Worm (Caenorhabditis elegans) whole organism, young adult: ENCODE results near the gene W08E12.5.

ENCODE experiments used
- F57A8.1 ChIP-seq: fragments of 200-800 bp; sonication (Bioruptor generic); optimal IDR thresholded peaks from 2 replicates; lab custom pipeline; 2018; ENCODE audit warnings: mild to moderate bottlenecking, missing genetic modification characterization, moderate library complexity, missing compliant biosample characterization
- F57C9.4 ChIP-seq: sonication (generic microtip); optimal IDR thresholded peaks from 2 replicates; lab custom pipeline; 2017; ENCODE audit warnings: mild to moderate bottlenecking, missing genetic modification characterization, missing compliant biosample characterization
- Y53F4B.3 ChIP-seq: fragments of 200-800 bp; sonication (Bioruptor generic); IDR thresholded peaks from 2 replicates; pipeline ENCODE4 v1.3.6; 2022; ENCODE audit warnings: missing genetic modification reagents, missing genetic modification characterization, missing compliant biosample characterization
- aptf-2 ChIP-seq: fragments of 200-800 bp; sonication (Bioruptor generic); conservative IDR thresholded peaks from 2 replicates; pipeline ENCODE4 v1.3.6; 2022; ENCODE audit warnings: missing genetic modification reagents, missing genetic modification characterization, missing compliant biosample characterization
- ccch-3 ChIP-seq: fragments of 200-800 bp; sonication (Bioruptor generic); optimal IDR thresholded peaks from 2 replicates; lab custom pipeline; 2018; ENCODE audit warnings: mild to moderate bottlenecking, missing genetic modification characterization, missing compliant biosample characterization
- chd-7 ChIP-seq: sonication (generic microtip); optimal IDR thresholded peaks from 2 replicates; lab custom pipeline; 2016; ENCODE audit warnings: mild to moderate bottlenecking, missing genetic modification characterization, moderate library complexity, missing compliant biosample characterization
- dox-1 ChIP-seq: fragments of 200-800 bp; sonication (Bioruptor generic); IDR thresholded peaks from 2 replicates; pipeline ENCODE4 v1.3.6; 2022; ENCODE audit warnings: missing genetic modification reagents, missing genetic modification characterization, missing compliant biosample characterization
- efl-1 ChIP-seq: fragments of 150-350 bp; optimal IDR thresholded peaks from 2 replicates; lab custom pipeline; 2014; ENCODE audit warnings: missing biosample characterization, missing genetic modification reagents, missing genetic modification characterization
- egrh-3 ChIP-seq: fragments of 200-800 bp; sonication (Bioruptor generic); IDR thresholded peaks from 2 replicates; pipeline ENCODE4 v1.3.6; 2022; ENCODE audit warnings: missing genetic modification reagents, missing genetic modification characterization, missing compliant biosample characterization
- ets-4 ChIP-seq: fragments of 200-800 bp; sonication (Bioruptor generic); optimal IDR thresholded peaks from 2 replicates; lab custom pipeline; 2018; ENCODE audit warnings: mild to moderate bottlenecking, missing genetic modification characterization, missing compliant biosample characterization
- fkh-3 ChIP-seq: sonication (generic microtip); optimal IDR thresholded peaks from 2 replicates; lab custom pipeline; 2016; ENCODE audit warnings: mild to moderate bottlenecking, missing genetic modification characterization, missing compliant biosample characterization
- him-1 ChIP-seq: sonication (generic microtip); optimal IDR thresholded peaks from 2 replicates; lab custom pipeline; 2016; ENCODE audit warnings: missing genotype, missing genetic modification reagents, missing genetic modification characterization, missing compliant biosample characterization
- hmg-1.2 ChIP-seq: fragments of 200-800 bp; sonication (Bioruptor generic); IDR thresholded peaks from 2 replicates; pipeline ENCODE4 v1.3.6; 2022; ENCODE audit warnings: missing genetic modification reagents, missing genetic modification characterization, missing compliant biosample characterization
- hmg-20 ChIP-seq: fragments of 200-800 bp; sonication (Bioruptor generic); IDR thresholded peaks from 2 replicates; pipeline ENCODE4 v1.3.6; 2022; ENCODE audit warnings: missing genetic modification reagents, missing genetic modification characterization, missing compliant biosample characterization
- lsl-1 ChIP-seq: fragments of 200-800 bp; sonication (Bioruptor generic); optimal IDR thresholded peaks from 2 replicates; lab custom pipeline; 2018; ENCODE audit warnings: mild to moderate bottlenecking, missing genetic modification characterization, moderate library complexity, missing compliant biosample characterization
- madf-10 ChIP-seq: sonication (generic microtip); optimal IDR thresholded peaks from 2 replicates; lab custom pipeline; 2016; ENCODE audit warnings: mild to moderate bottlenecking, missing genetic modification characterization, missing compliant biosample characterization
- nfyb-1 ChIP-seq: fragments of 200-800 bp; sonication (Bioruptor generic); IDR thresholded peaks from 2 replicates; pipeline ENCODE4 v1.3.6; 2022; ENCODE audit warnings: missing genetic modification reagents, missing genetic modification characterization, missing compliant biosample characterization
- nhr-90 ChIP-seq: sonication (generic microtip); optimal IDR thresholded peaks from 2 replicates; lab custom pipeline; 2016; ENCODE audit warnings: missing genotype, mild to moderate bottlenecking, missing genetic modification characterization, missing compliant biosample characterization
- rec-8 ChIP-seq, 2 experiments: sonication (generic microtip); optimal IDR thresholded peaks; 2 replicates each; lab custom pipeline; 2016; ENCODE audit warnings: mild to moderate bottlenecking in 2 of 2, missing genetic modification characterization in 2 of 2, missing genetic modification reagents in 2 of 2, missing genotype in 2 of 2, missing biosample characterization in 1 of 2, missing compliant biosample characterization in 1 of 2, moderate library complexity in 1 of 2
- snpc-4 ChIP-seq, 5 experiments: fragments of 150-350 bp in 1 of 5; sonication (generic microtip) in 4 of 5; optimal IDR thresholded peaks; 2 replicates each; lab custom pipeline; 2014 to 2018; ENCODE audit warnings: missing genetic modification characterization in 5 of 5, missing biosample characterization in 3 of 5, antibody characterized with exemption in 2 of 5, mild to moderate bottlenecking in 2 of 5, missing compliant biosample characterization in 2 of 5, missing genotype in 2 of 5, moderate library complexity in 2 of 5, missing genetic modification reagents in 1 of 5
- tlf-1 ChIP-seq: fragments of 200-800 bp; sonication (Bioruptor generic); optimal IDR thresholded peaks from 2 replicates; lab custom pipeline; 2018; ENCODE audit warnings: mild to moderate bottlenecking, missing genetic modification characterization, missing compliant biosample characterization
- unc-130 ChIP-seq: sonication (generic microtip); optimal IDR thresholded peaks from 2 replicates; lab custom pipeline; 2016; ENCODE audit warnings: missing genetic modification reagents, missing genetic modification characterization, missing compliant biosample characterization
- zfh-2 ChIP-seq: fragments of 200-800 bp; sonication (Bioruptor generic); conservative IDR thresholded peaks from 2 replicates; pipeline ENCODE4 v1.3.6; 2022; ENCODE audit warnings: missing genetic modification reagents, missing genetic modification characterization, missing compliant biosample characterization

Gene W08E12.5

DNA sequence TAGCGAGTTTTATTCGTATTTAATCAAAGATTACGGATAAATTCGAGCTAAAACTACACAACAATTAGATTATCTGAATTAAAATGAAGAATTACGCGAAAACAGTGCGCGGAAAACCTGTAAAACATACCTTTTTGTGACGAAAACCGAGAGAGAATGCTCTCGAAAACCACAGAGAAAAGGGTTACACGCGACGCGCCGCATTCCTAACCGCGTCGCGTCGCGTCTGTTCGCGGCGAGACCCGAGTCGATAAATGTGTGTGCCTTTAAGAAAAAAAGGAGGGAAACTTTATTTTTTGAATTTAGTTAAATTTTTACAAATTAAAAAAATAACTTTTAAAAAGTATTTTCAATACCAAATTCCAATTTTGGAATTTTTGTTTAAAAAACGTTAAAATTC, 38.1 kb downstream of the W08E12.5 start, which contains the start of gene hrpa-1 (continued):
- TF ChIP-seq egrh-3 (GFP tag; lab: Robert Waterston, UW) (no peak), ets-4 (GFP tag; lab: Kevin White, UChicago) (no peak)
- TF ChIP-seq, all 124 proteins: peak for 35

DNA sequence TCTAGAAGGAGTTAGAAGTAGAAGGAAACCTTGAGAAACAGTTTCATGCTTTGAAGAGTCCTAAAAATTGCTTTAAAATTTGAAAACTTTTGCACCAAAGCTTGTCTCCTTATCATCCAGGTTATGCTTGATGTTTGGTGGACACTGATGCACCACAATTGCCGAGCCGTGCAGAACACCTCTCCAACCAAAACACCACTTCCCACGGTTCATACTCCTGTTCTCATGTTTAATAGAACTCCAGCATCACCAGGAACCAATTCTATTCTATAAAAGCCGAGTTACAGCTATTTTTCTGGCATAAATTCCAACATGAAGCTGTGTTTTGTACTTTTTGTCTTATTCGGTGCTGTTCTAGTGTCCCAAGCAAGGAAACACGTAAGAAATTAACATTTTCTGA, 40.6 kb downstream of the W08E12.5 start, which contains the start of gene F42A6.2:
Gene F42A6.2 (plus strand): TSS at position 301 of the 400 bp plus-strand sequence.
- no peak for TF ChIP-seq rec-8 (tag; optimal IDR thresholded peaks at IDR 0.05; lab: Kevin White, UChicago)
- TF ChIP-seq F57C9.4 (tag; lab: Kevin White, UChicago): no peak
- TF ChIP-seq him-1: no peak

DNA sequence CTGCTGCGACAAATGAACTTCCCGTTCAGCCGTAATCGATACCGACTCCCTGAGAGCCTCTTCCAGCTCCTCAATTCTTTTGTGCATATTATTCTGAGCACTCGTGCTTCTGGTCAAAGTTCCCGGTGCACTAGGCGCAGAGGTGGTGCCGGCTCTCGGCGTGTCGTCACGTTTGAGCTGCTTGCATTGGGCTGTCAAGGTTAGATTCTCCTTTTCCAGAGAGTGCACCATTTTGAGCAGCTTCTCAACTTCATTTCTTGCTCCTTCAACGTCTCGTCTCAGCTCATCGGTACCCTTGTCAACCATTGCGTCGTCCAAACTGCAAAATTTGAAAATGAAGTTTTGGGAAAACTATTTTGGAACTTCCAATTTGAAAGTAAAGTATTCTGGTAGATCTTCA, 44.9 kb downstream of the W08E12.5 start:
- no peak for TF ChIP-seq ccch-3 (GFP tag; lab: Kevin White, UChicago)
- no peak for TF ChIP-seq nfyb-1 (GFP tag; lab: Robert Waterston, UW)
- no peak for TF ChIP-seq hmg-20 (GFP tag; lab: Robert Waterston, UW)
- TF ChIP-seq zfh-2 (GFP tag; lab: Robert Waterston, UW): peak; percentile 31; the same call in 1 of the 2 replicates
- peak; percentile 7; the same call in 1 of the 2 replicates for TF ChIP-seq dox-1 (GFP tag; lab: Robert Waterston, UW)
- no peak for TF ChIP-seq F57A8.1 (GFP tag; lab: Kevin White, UChicago)
- TF ChIP-seq efl-1: no peak
- TF ChIP-seq nhr-90: no peak
- TF ChIP-seq unc-130 (GFP tag; lab: Kevin White, UChicago): no peak

DNA sequence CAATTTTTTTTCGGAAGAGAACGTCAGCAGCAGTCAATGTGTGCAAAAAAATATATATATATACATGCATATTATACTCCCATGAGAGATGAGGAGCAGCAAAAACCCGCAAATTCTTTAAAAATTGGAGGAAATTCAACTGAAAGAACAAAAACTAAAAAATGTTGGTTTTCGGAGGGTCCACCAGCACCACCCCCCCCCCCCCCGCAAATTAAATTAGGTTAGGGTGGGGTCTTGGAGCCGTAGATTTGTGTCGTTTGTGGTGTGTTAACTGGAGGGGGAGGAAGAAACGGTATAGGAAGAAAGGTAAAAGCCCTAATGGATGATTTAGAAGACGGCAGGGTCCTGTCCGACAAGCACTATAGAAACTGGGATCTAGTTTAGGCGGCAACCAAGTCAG, 47.7 kb downstream of the W08E12.5 start:
- TF ChIP-seq chd-7 (tag; lab: Kevin White, UChicago): no peak
- no peak for TF ChIP-seq F57A8.1 (GFP tag; lab: Kevin White, UChicago)
- TF ChIP-seq fkh-3 (tag; lab: Kevin White, UChicago): no peak
- peak; percentile 74; the same call in 1 of the 2 replicates for TF ChIP-seq egrh-3 (GFP tag; lab: Robert Waterston, UW)
- no peak for TF ChIP-seq lsl-1 (GFP tag; lab: Kevin White, UChicago)
- no peak for TF ChIP-seq madf-10 (tag; lab: Kevin White, UChicago)
- no peak for TF ChIP-seq aptf-2 (GFP tag; lab: Robert Waterston, UW)
- TF ChIP-seq Y53F4B.3 (GFP tag; lab: Robert Waterston, UW): no peak
- TF ChIP-seq nfyb-1 (GFP tag; lab: Robert Waterston, UW): no peak
- TF ChIP-seq zfh-2 (GFP tag; lab: Robert Waterston, UW): peak; percentile 69; the same call in 1 of the 2 replicates

DNA sequence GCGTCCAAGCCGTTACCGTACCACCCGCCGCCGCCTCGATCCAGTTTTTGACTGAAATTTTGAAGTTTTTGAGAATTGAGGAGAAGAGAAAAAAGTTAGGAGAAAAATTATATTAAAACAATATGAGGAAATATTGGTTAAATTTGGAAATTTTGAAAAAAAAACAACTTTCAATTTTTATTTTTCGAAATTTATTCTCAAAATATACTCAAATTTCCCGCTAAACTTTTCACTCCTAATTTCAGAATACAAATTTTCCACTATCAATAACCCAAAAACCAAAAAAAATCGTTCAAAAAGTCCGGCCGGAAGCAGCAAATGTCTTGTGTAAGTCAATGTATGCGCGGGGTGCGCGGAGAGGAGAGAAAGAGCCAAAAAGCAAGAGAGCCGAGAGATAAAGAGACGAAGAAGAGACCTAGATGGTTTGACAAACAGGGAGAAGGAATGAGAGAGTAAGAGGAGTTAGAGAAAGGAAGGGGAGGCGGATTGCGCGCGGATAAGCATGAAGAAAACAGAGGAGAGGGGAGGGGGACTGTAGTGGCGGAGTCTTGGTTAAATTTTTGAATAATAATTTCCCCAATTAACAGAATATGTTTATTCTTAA, 49.5 kb downstream of the W08E12.5 start, which contains the start of gene elks-1:
Gene elks-1 (minus strand): TSS at position 51 of the 604 bp plus-strand sequence.
- TF ChIP-seq hmg-1.2 (peak; percentile 49; the same call in 1 of the 2 replicates), him-1 (no peak), snpc-4 (GFP tag; optimal IDR thresholded peaks at IDR 0.05; lab: Kevin White, UChicago) (no peak), snpc-4 (tag; optimal IDR thresholded peaks at IDR 0.05; lab: Kevin White, UChicago) (no peak), tlf-1 (GFP tag; lab: Kevin White, UChicago) (no peak)
- TF ChIP-seq, all 124 proteins: peak for 1
